Fruit fly (Drosophila melanogaster) whole organism, adult: ENCODE data around the gene CG6696.
A peak's percentile ranks its signal among the peaks of the same experiment; 100 is the strongest.

Experiments
- CG11617 ChIP-seq: fragments of 200-800 bp; sonication (Bioruptor generic); optimal IDR thresholded peaks from 2 replicates; lab custom pipeline; 2017; ENCODE audit warnings: mild to moderate bottlenecking, missing biosample characterization, missing genetic modification reagents, missing genetic modification characterization
- CG12768 ChIP-seq: fragments of 200-800 bp; sonication (Bioruptor generic); optimal IDR thresholded peaks from 2 replicates; lab custom pipeline; 2017; ENCODE audit warnings: missing biosample characterization, missing genetic modification characterization, mild to moderate bottlenecking, moderate library complexity, missing genetic modification reagents
- CG14711 ChIP-seq: fragments of 200-800 bp; sonication (Bioruptor generic); optimal IDR thresholded peaks from 2 replicates; lab custom pipeline; 2018; ENCODE audit warnings: missing biosample characterization, mild to moderate bottlenecking, missing genetic modification characterization, moderate library complexity
- CG1620 ChIP-seq: fragments of 200-800 bp; sonication (Bioruptor generic); optimal IDR thresholded peaks from 2 replicates; lab custom pipeline; 2016; ENCODE audit warnings: missing biosample characterization, missing genetic modification characterization
- CG33017 ChIP-seq: fragments of 200-800 bp; sonication (Bioruptor generic); optimal IDR thresholded peaks from 2 replicates; lab custom pipeline; 2018; ENCODE audit warnings: missing biosample characterization, mild to moderate bottlenecking, missing genetic modification characterization, moderate library complexity
- CG5204 ChIP-seq: fragments of 200-800 bp; sonication (Bioruptor generic); optimal IDR thresholded peaks from 2 replicates; lab custom pipeline; 2016; ENCODE audit warnings: missing biosample characterization, missing genetic modification characterization
- CG7045 ChIP-seq: fragments of 200-800 bp; sonication (Bioruptor generic); optimal IDR thresholded peaks from 2 replicates; lab custom pipeline; 2017; ENCODE audit warnings: missing biosample characterization, mild to moderate bottlenecking, missing genetic modification characterization
- CG7101 ChIP-seq: fragments of 200-800 bp; sonication (Bioruptor generic); optimal IDR thresholded peaks from 2 replicates; lab custom pipeline; 2018; ENCODE audit warnings: missing biosample characterization, mild to moderate bottlenecking, missing genetic modification characterization, moderate library complexity
- Clk ChIP-seq: fragments of 200-800 bp; sonication (Bioruptor generic); optimal IDR thresholded peaks from 2 replicates; lab custom pipeline; 2017; ENCODE audit warnings: missing biosample characterization, missing genetic modification characterization
- Crg-1 ChIP-seq: fragments of 200-800 bp; sonication (Bioruptor generic); optimal IDR thresholded peaks from 2 replicates; lab custom pipeline; 2016; ENCODE audit warnings: missing biosample characterization, missing genetic modification characterization
- Hr96 ChIP-seq: fragments of 200-800 bp; sonication (Bioruptor generic); optimal IDR thresholded peaks from 2 replicates; lab custom pipeline; 2016; ENCODE audit warnings: missing biosample characterization, missing genetic modification characterization
- Mnt ChIP-seq: fragments of 200-800 bp; sonication (Bioruptor generic); optimal IDR thresholded peaks from 2 replicates; lab custom pipeline; 2016; ENCODE audit warnings: missing biosample characterization, mild to moderate bottlenecking, missing genetic modification characterization
- bab1 ChIP-seq: fragments of 200-800 bp; sonication (Bioruptor generic); optimal IDR thresholded peaks from 3 replicates; lab custom pipeline; 2019; ENCODE audit warnings: missing biosample characterization, mild to moderate bottlenecking, missing genetic modification characterization, moderate library complexity
- cic ChIP-seq: fragments of 200-800 bp; sonication (Bioruptor generic); optimal IDR thresholded peaks from 2 replicates; lab custom pipeline; 2017; ENCODE audit warnings: missing biosample characterization, mild to moderate bottlenecking, missing genetic modification characterization, moderate library complexity
- cnc ChIP-seq, 2 experiments: fragments of >200 bp; optimal IDR thresholded peaks; 2 replicates each; lab custom pipeline; 2017
- kay ChIP-seq: fragments of 200-800 bp; sonication (Bioruptor generic); peaks from one replicate; lab custom pipeline; 2016; ENCODE audit warnings: missing biosample characterization, missing genetic modification characterization, borderline replicate concordance
- ovo ChIP-seq: fragments of 200-800 bp; sonication (Bioruptor generic); optimal IDR thresholded peaks from 2 replicates; lab custom pipeline; 2016; ENCODE audit warnings: missing biosample characterization, missing genetic modification characterization
- pad ChIP-seq: fragments of 200-800 bp; sonication (Bioruptor generic); optimal IDR thresholded peaks from 3 replicates; lab custom pipeline; 2017; ENCODE audit warnings: missing biosample characterization, missing genetic modification characterization, mild to moderate bottlenecking, moderate library complexity, missing genetic modification reagents
- tj ChIP-seq: fragments of 200-800 bp; sonication (Bioruptor generic); optimal IDR thresholded peaks from 3 replicates; lab custom pipeline; 2017; ENCODE audit warnings: missing biosample characterization, mild to moderate bottlenecking, missing genetic modification characterization, moderate library complexity
- toe ChIP-seq: fragments of 200-800 bp; sonication (Bioruptor generic); optimal IDR thresholded peaks from 2 replicates; lab custom pipeline; 2016; ENCODE audit warnings: missing biosample characterization, missing genetic modification characterization

The CG6696 gene

DNA sequence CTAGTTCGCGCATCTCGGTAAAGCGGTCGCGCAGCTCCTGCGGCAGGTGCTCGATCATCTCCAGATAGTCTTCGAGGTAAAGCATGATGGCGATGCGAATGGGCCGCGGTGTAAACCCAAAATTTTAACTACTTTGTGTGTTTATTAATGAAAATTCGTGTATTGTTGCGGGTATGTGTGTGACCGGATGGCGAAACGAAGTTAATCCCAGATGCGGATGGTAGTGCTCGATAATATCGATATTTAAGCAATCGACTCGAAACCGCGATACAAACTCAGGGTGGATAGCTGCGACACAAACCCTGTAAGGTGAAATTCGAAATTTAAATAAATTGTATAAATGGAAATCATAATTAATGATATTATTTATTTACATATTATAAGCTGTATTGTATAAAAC is 9.1 kb downstream of the CG6696 start, which contains the start of gene Ing3:
Ing3 (minus strand) TSS at position 213 of the 400 bp plus-strand sequence.
- TF ChIP-seq bab1 (GFP tag; lab: Kevin White, UChicago) (peak; percentile 40), CG7101 (tag; lab: Kevin White, UChicago) (no peak)

DNA sequence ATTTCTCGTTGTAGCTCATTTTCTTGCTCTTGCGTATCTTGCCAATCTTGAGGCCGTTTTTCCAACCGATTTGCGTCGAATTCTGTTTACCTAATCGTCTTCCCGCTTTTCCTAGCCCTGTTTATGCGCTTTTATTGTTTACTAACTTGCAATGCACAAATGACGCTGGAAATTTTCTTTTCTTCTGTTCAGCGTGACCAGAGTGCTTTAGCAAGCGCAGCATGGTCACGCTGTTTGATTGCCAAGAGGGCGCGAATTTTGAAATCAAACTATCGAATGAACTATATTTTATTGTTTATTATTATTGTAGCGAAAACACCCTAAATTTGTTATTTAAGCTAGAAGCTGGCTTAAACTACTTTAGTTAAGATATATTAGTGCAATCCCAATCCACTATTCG is 11.7 kb downstream of the CG6696 start, which contains the start of gene Hou:
Hou (minus strand) TSS at position 193 of the 400 bp plus-strand sequence.
- TF ChIP-seq Clk (GFP tag; lab: Kevin White, UChicago) (no peak), Hr96 (GFP tag; lab: Kevin White, UChicago) (no peak), Crg-1 (GFP tag; lab: Kevin White, UChicago) (no peak), cnc (optimal IDR thresholded peaks at IDR 0.05; lab: Kevin White, UChicago) (no peak), bab1 (GFP tag; lab: Kevin White, UChicago) (peak; percentile 37), cic (no peak), CG12768 (GFP tag; lab: Kevin White, UChicago) (no peak)

DNA sequence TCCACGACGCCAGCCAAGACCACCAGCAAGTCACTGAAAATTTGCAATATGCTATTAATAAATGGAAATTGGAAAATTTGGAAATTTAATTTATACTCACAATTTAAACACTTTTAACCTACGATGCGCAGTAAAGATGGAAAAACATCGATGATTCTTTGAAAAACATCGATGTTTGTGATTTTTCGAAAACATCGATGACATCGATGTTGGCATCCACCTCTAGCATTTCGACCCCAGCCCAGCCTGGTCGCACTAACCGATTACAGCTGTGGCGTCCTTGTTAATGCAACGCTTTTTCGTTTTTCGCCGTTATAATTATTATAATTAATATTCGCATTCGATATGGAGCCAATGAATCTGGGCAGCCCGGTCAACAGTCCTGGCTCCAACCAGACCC is 14.0 kb downstream of the CG6696 start, which contains the start of gene Nup35:
Nup35 (plus strand) TSS at position 222 of the 400 bp plus-strand sequence.
- TF ChIP-seq kay (GFP tag; lab: Kevin White, UChicago) = no peak
- TF ChIP-seq CG12768 (GFP tag; lab: Kevin White, UChicago) = no peak
- no peak for TF ChIP-seq Hr96 (GFP tag; lab: Kevin White, UChicago)
- TF ChIP-seq CG7045 = no peak
- TF ChIP-seq CG33017 (tag; lab: Kevin White, UChicago) = no peak
- no peak for TF ChIP-seq CG11617 (GFP tag; lab: Kevin White, UChicago)
- TF ChIP-seq Clk (GFP tag; lab: Kevin White, UChicago) = no peak
- TF ChIP-seq cnc (optimal IDR thresholded peaks at IDR 0.05; lab: Kevin White, UChicago) = no peak
- no peak for TF ChIP-seq CG5204 (GFP tag; lab: Kevin White, UChicago)
- no peak for TF ChIP-seq ovo (GFP tag; lab: Kevin White, UChicago)
- no peak for TF ChIP-seq cic
- TF ChIP-seq Crg-1 (GFP tag; lab: Kevin White, UChicago) = no peak
- TF ChIP-seq CG1620 (GFP tag; lab: Kevin White, UChicago) = no peak
- no peak for TF ChIP-seq CG7101 (tag; lab: Kevin White, UChicago)
- no peak for TF ChIP-seq bab1 (GFP tag; lab: Kevin White, UChicago)
- TF ChIP-seq CG14711 (tag; lab: Kevin White, UChicago) = no peak
- TF ChIP-seq pad (GFP tag; lab: Kevin White, UChicago) = no peak
- TF ChIP-seq Mnt (GFP tag; lab: Kevin White, UChicago) = no peak

DNA sequence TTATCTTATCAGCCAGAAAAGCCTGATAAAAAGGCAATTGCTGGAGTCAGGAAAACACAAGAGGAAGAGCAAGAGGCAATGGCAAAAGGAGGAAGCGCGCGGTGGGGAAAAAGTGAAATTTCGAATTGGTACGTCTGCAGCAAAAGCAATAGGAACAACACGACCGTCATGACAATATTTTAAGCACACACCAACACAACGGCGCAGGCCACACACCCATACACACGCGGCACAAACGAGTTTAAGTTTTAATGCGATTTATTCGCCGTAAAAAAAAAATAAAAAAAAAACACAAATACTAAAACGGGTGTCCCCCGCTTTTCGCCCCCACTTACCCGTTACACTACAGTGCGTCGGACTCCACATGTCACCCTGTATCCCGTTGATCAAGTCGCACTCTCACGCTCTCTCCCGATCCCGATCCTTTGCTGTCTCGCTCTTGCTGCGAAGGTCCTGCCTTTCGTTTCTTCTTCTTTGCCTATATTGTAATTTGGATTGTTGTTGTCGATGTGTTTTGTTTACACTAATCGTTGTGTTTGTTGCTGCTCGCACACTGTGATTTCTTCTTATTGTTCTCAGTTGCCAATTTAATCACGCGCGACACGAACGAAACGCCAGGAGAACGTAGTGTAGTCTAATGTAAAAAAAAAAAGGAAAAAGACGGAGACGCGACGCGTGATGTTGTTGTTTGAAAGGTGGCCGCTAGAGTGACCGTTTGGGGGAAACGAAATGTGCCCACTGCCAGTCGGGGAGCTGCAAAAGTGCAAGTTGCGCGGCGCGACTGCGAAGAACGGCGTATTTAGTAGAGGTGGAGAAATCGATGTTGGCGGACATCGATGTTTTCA is 14.9 kb downstream of the CG6696 start, which contains the start of gene Rip11:
Rip11 (minus strand) TSS at position 794 of the 845 bp plus-strand sequence.
- TF ChIP-seq CG7101 (tag; lab: Kevin White, UChicago) (peak; percentile 38), CG5204 (GFP tag; lab: Kevin White, UChicago) (no peak), ovo (GFP tag; lab: Kevin White, UChicago) (peak; percentile 98), Crg-1 (GFP tag; lab: Kevin White, UChicago) (peak; percentile 37), kay (GFP tag; lab: Kevin White, UChicago) (no peak), CG14711 (tag; lab: Kevin White, UChicago) (no peak), bab1 (GFP tag; lab: Kevin White, UChicago) (peak; percentile 43), CG33017 (tag; lab: Kevin White, UChicago) (no peak), Clk (GFP tag; lab: Kevin White, UChicago) (no peak), cic (peak; percentile 53), CG12768 (GFP tag; lab: Kevin White, UChicago) (peak; percentile 11), CG11617 (GFP tag; lab: Kevin White, UChicago) (peak; percentile 44), cnc (optimal IDR thresholded peaks at IDR 0.05; lab: Kevin White, UChicago) (no peak), Mnt (GFP tag; lab: Kevin White, UChicago) (peak; percentile 45), tj (GFP tag; lab: Kevin White, UChicago) (peak; percentile 32), pad (GFP tag; lab: Kevin White, UChicago) (peak; percentile 98), toe (no peak), Hr96 (GFP tag; lab: Kevin White, UChicago) (peak; percentile 18), CG1620 (GFP tag; lab: Kevin White, UChicago) (no peak), CG7045 (peak; percentile 20)

DNA sequence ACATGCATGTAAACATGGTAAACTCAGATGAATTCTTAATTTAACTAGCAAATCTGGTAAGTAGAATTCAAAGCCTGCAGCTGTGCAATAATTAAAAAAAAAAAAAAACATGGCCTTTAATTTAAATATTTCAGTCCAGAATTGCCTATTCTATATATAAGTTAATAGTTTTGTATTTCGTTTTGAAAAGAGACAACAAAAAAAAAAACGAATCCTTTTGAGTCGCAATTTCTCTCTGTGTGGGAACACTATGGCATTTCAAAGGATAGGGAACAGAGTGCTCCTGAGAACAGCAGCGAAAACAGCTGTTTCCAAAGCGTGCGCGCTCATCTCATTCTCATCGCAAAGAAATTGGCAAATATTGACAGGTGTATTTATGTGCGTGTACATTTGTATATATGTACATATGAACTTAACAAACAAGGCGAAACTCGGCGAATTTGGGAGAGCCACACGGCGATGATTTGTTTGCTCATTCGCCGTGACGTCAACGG is 16.2 kb downstream of the CG6696 start:
- no peak for TF ChIP-seq cic
- no peak for TF ChIP-seq pad (GFP tag; lab: Kevin White, UChicago)
- no peak for TF ChIP-seq kay (GFP tag; lab: Kevin White, UChicago)
- TF ChIP-seq cnc (optimal IDR thresholded peaks at IDR 0.05; lab: Kevin White, UChicago) = no peak
- TF ChIP-seq Mnt (GFP tag; lab: Kevin White, UChicago) = peak; percentile 34
- no peak for TF ChIP-seq CG12768 (GFP tag; lab: Kevin White, UChicago)
- peak; percentile 37 for TF ChIP-seq ovo (GFP tag; lab: Kevin White, UChicago)
- TF ChIP-seq CG1620 (GFP tag; lab: Kevin White, UChicago) = peak; percentile 10
- no peak for TF ChIP-seq CG7045
- peak; percentile 10 for TF ChIP-seq tj (GFP tag; lab: Kevin White, UChicago)
- TF ChIP-seq CG7101 (tag; lab: Kevin White, UChicago) = peak; percentile 49
- TF ChIP-seq Crg-1 (GFP tag; lab: Kevin White, UChicago) = peak; percentile 36
- peak; percentile 28 for TF ChIP-seq Hr96 (GFP tag; lab: Kevin White, UChicago)
- no peak for TF ChIP-seq bab1 (GFP tag; lab: Kevin White, UChicago)
- no peak for TF ChIP-seq Clk (GFP tag; lab: Kevin White, UChicago)
- TF ChIP-seq CG5204 (GFP tag; lab: Kevin White, UChicago) = peak; percentile 50
- TF ChIP-seq CG33017 (tag; lab: Kevin White, UChicago) = no peak
- TF ChIP-seq CG11617 (GFP tag; lab: Kevin White, UChicago) = peak; percentile 12
- TF ChIP-seq CG14711 (tag; lab: Kevin White, UChicago) = peak; percentile 36
- TF ChIP-seq toe = no peak
